Worm (Caenorhabditis elegans) whole organism, L2 larva: ENCODE measurements around the gene klp-3.

Experiments
- C34F6.9 ChIP-seq: fragments of 150-350 bp; optimal IDR thresholded peaks from 2 replicates; lab custom pipeline; 2014; ENCODE audit warnings: missing biosample characterization, missing genetic modification characterization
- F13H6.1 ChIP-seq: sonication (generic microtip); optimal IDR thresholded peaks from 2 replicates; lab custom pipeline; 2016; ENCODE audit warnings: missing genetic modification characterization, missing compliant biosample characterization
- R02D3.7 ChIP-seq: fragments of 150-350 bp; optimal IDR thresholded peaks from 2 replicates; lab custom pipeline; 2014; ENCODE audit warnings: missing biosample characterization, missing genetic modification characterization
- Y55F3AM.14 ChIP-seq: fragments of 200-800 bp; sonication (Bioruptor generic); optimal IDR thresholded peaks from 2 replicates; lab custom pipeline; 2018; ENCODE audit warnings: mild to moderate bottlenecking, missing genetic modification characterization, missing compliant biosample characterization
- ZK546.5 ChIP-seq: sonication (generic microtip); optimal IDR thresholded peaks from 2 replicates; lab custom pipeline; 2017; ENCODE audit warnings: missing biosample characterization, missing genetic modification characterization
- alr-1 ChIP-seq: fragments of 150-350 bp; optimal IDR thresholded peaks from 2 replicates; lab custom pipeline; 2014; ENCODE audit warnings: missing biosample characterization, missing genetic modification characterization
- ama-1 ChIP-seq: fragments of 150-350 bp; optimal IDR thresholded peaks from 2 replicates; lab custom pipeline; 2018; ENCODE audit warnings: inconsistent platforms
- blmp-1 ChIP-seq: sonication (generic microtip); optimal IDR thresholded peaks from 2 replicates; lab custom pipeline; 2017; ENCODE audit warnings: missing genetic modification characterization, mild to moderate bottlenecking, missing compliant biosample characterization, antibody characterized with exemption, moderate library complexity; ENCODE audit not compliant: insufficient read depth
- ceh-16 ChIP-seq: fragments of 150-350 bp; optimal IDR thresholded peaks from 2 replicates; lab custom pipeline; 2014; ENCODE audit warnings: missing biosample characterization, missing genetic modification characterization
- ceh-82 ChIP-seq: fragments of 150-350 bp; optimal IDR thresholded peaks from 2 replicates; lab custom pipeline; 2014; ENCODE audit warnings: missing biosample characterization, missing genetic modification characterization
- dmd-4 ChIP-seq: sonication (generic microtip); optimal IDR thresholded peaks from 2 replicates; lab custom pipeline; 2017; ENCODE audit warnings: missing biosample characterization, missing genetic modification characterization
- elt-1 ChIP-seq: fragments of 150-350 bp; optimal IDR thresholded peaks from 2 replicates; lab custom pipeline; 2014; ENCODE audit warnings: missing biosample characterization, missing genetic modification characterization
- elt-3 ChIP-seq: sonication (generic microtip); optimal IDR thresholded peaks from 2 replicates; lab custom pipeline; 2017; ENCODE audit warnings: missing biosample characterization, missing genetic modification characterization
- fos-1 ChIP-seq: fragments of 150-350 bp; optimal IDR thresholded peaks from 2 replicates; lab custom pipeline; 2014; ENCODE audit warnings: missing biosample characterization, missing genetic modification characterization
- gmeb-1 ChIP-seq: fragments of 150-350 bp; optimal IDR thresholded peaks from 2 replicates; lab custom pipeline; 2014; ENCODE audit warnings: missing biosample characterization, missing genetic modification characterization
- lin-11 ChIP-seq: fragments of 150-350 bp; sonication (generic microtip); optimal IDR thresholded peaks from 2 replicates; lab custom pipeline; 2014; ENCODE audit warnings: missing biosample characterization, missing genetic modification characterization, inconsistent platforms, mixed read lengths
- lin-13 ChIP-seq: fragments of 150-350 bp; optimal IDR thresholded peaks from 2 replicates; lab custom pipeline; 2014; ENCODE audit warnings: missing biosample characterization, missing genetic modification reagents, missing genetic modification characterization
- lin-39 ChIP-seq: fragments of 150-350 bp; optimal IDR thresholded peaks from 2 replicates; lab custom pipeline; 2014; ENCODE audit warnings: missing biosample characterization, missing genetic modification reagents, missing genetic modification characterization
- mbf-1 ChIP-seq: sonication (generic microtip); optimal IDR thresholded peaks from 2 replicates; lab custom pipeline; 2017; ENCODE audit warnings: missing biosample characterization, missing genetic modification characterization
- mdl-1 ChIP-seq, 2 experiments: fragments of 150-350 bp in 1 of 2; sonication (generic microtip) in 1 of 2; optimal IDR thresholded peaks; 2 replicates each; lab custom pipeline; 2017; ENCODE audit warnings: missing biosample characterization in 2 of 2, missing genetic modification characterization in 2 of 2
- nhr-12 ChIP-seq: fragments of 150-350 bp; optimal IDR thresholded peaks from 2 replicates; lab custom pipeline; 2014; ENCODE audit warnings: missing biosample characterization, missing genetic modification characterization
- nhr-129 ChIP-seq: fragments of 150-350 bp; optimal IDR thresholded peaks from 2 replicates; lab custom pipeline; 2014; ENCODE audit warnings: missing biosample characterization, missing genetic modification characterization
- nhr-21 ChIP-seq: fragments of 150-350 bp; optimal IDR thresholded peaks from 2 replicates; lab custom pipeline; 2014; ENCODE audit warnings: missing biosample characterization, missing genetic modification characterization
- nhr-25 ChIP-seq: fragments of 150-350 bp; sonication (generic microtip); optimal IDR thresholded peaks from 3 replicates; lab custom pipeline; 2014; ENCODE audit warnings: missing biosample characterization, missing genetic modification characterization
- nhr-77 ChIP-seq: fragments of 150-350 bp; optimal IDR thresholded peaks from 2 replicates; lab custom pipeline; 2014; ENCODE audit warnings: missing biosample characterization, missing genetic modification characterization
- sem-4 ChIP-seq: fragments of 150-350 bp; optimal IDR thresholded peaks from 2 replicates; lab custom pipeline; 2014; ENCODE audit warnings: missing biosample characterization, missing genetic modification reagents, missing genetic modification characterization
- skn-1 ChIP-seq: sonication (generic microtip); optimal IDR thresholded peaks from 2 replicates; lab custom pipeline; 2017; ENCODE audit warnings: missing biosample characterization, missing genetic modification characterization
- sma-9 ChIP-seq, 2 experiments: fragments of 150-350 bp in 1 of 2; sonication (generic microtip) in 1 of 2; optimal IDR thresholded peaks; 2 replicates each; lab custom pipeline; 2014 to 2016; ENCODE audit warnings: missing genetic modification characterization in 2 of 2, mild to moderate bottlenecking in 1 of 2, missing biosample characterization in 1 of 2, missing compliant biosample characterization in 1 of 2, missing genetic modification reagents in 1 of 2, moderate library complexity in 1 of 2
- unc-55 ChIP-seq: fragments of 150-350 bp; sonication (generic microtip); optimal IDR thresholded peaks from 3 replicates; lab custom pipeline; 2014; ENCODE audit warnings: missing biosample characterization, missing genetic modification reagents, missing genetic modification characterization
- unc-62 ChIP-seq: fragments of 150-350 bp; optimal IDR thresholded peaks from 2 replicates; lab custom pipeline; 2014; ENCODE audit warnings: missing biosample characterization, missing genetic modification reagents, missing genetic modification characterization
- zag-1 ChIP-seq: fragments of 150-350 bp; optimal IDR thresholded peaks from 2 replicates; lab custom pipeline; 2014; ENCODE audit warnings: missing biosample characterization, missing genetic modification characterization
- ztf-11 ChIP-seq: sonication (generic microtip); optimal IDR thresholded peaks from 2 replicates; lab custom pipeline; 2017; ENCODE audit warnings: missing biosample characterization, missing genetic modification characterization
- ztf-4 ChIP-seq: fragments of 150-350 bp; optimal IDR thresholded peaks from 2 replicates; lab custom pipeline; 2014; ENCODE audit warnings: missing biosample characterization, missing genetic modification characterization

klp-3 gene

ce11 chrII:7817580-7817979 is 24.6 kb upstream of the klp-3 start:
- TF ChIP-seq lin-13 (GFP tag; lab: Kevin White, UChicago) (no peak), zag-1 (tag; lab: Kevin White, UChicago) (no peak), gmeb-1 (tag; lab: Kevin White, UChicago) (no peak), nhr-25 (no peak), R02D3.7 (tag; lab: Kevin White, UChicago) (no peak), lin-39 (tag; lab: Kevin White, UChicago) (no peak), elt-3 (tag; lab: Kevin White, UChicago) (no peak), unc-55 (GFP tag; lab: Kevin White, UChicago) (no peak), ZK546.5 (tag; lab: Kevin White, UChicago) (no peak), unc-62 (no peak)
- TF ChIP-seq, all 48 proteins: peak for 0

ce11 chrII:7819359-7819758 is 22.8 kb upstream of the klp-3 start:
- TF ChIP-seq C34F6.9 (tag; lab: Kevin White, UChicago) (no peak), ceh-16 (tag; lab: Kevin White, UChicago) (no peak), nhr-12 (tag; lab: Kevin White, UChicago) (no peak), sma-9 (GFP tag; optimal IDR thresholded peaks at IDR 0.05; lab: Kevin White, UChicago) (no peak), sma-9 (tag; optimal IDR thresholded peaks at IDR 0.05; lab: Kevin White, UChicago) (no peak), mdl-1 (tag; optimal IDR thresholded peaks at IDR 0.05; lab: Kevin White, UChicago) (no peak), ZK546.5 (tag; lab: Kevin White, UChicago) (no peak), R02D3.7 (tag; lab: Kevin White, UChicago) (no peak), zag-1 (tag; lab: Kevin White, UChicago) (no peak), Y55F3AM.14 (GFP tag; lab: Kevin White, UChicago) (no peak), alr-1 (no peak), elt-1 (tag; lab: Kevin White, UChicago) (no peak), nhr-21 (tag; lab: Kevin White, UChicago) (no peak)

DNA sequence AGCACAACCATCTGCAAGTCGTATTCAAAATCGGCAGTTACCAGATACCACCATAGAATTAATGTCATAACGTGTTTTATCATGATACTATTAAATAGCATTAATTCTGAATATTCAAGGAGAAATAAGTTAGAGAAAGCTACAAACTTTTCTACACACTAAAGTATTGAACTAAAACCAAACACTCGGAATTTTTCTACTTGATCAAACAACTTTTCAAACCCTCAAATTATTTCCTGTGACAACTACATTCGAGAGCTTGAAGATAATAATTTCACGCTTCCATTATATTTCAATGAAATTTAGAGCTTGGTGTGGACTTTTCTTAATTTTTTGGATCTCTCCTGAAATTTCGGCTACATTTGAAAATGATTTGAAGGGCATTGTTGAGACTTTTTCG is 19.7 kb upstream of the klp-3 start, which contains the start of gene irld-47:
irld-47 (minus strand) TSS at position 101 of the 400 bp plus-strand sequence.
- no peak for TF ChIP-seq lin-39 (tag; lab: Kevin White, UChicago)
- TF ChIP-seq unc-62, result no peak
- TF ChIP-seq blmp-1, result no peak
- no peak for TF ChIP-seq F13H6.1 (tag; lab: Kevin White, UChicago)
- TF ChIP-seq nhr-129 (tag; lab: Kevin White, UChicago), result no peak
- no peak for TF ChIP-seq dmd-4 (tag; lab: Kevin White, UChicago)
- no peak for TF ChIP-seq fos-1
- TF ChIP-seq ceh-82 (tag; lab: Kevin White, UChicago), result no peak
- TF ChIP-seq ZK546.5 (tag; lab: Kevin White, UChicago), result no peak
- TF ChIP-seq nhr-77 (tag; lab: Kevin White, UChicago), result no peak
- no peak for TF ChIP-seq Y55F3AM.14 (GFP tag; lab: Kevin White, UChicago)
- TF ChIP-seq ztf-11, result no peak
- TF ChIP-seq mdl-1 (tag; optimal IDR thresholded peaks at IDR 0.05; lab: Kevin White, UChicago), result no peak
- no peak for TF ChIP-seq skn-1

DNA sequence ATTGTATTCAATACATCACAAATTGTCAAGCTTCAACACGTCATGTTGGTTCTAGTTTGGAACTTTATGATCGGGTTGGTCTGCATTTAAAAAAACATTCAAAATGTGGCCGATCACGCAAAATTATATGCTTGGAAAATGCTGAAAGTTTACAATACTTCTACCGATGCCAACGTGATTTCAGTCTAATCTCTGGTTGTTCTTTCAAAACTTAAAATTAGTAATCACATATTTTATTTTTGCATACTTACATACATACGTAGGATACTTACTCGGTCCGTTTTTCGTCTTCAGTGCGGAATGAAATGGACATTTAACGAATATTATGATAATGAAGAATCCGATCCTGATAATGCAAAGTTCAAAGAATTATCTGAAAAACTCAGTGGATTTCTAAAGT is 17.0 kb upstream of the klp-3 start, which contains the start of gene srw-62:
srw-62 (plus strand) TSS at position 301 of the 400 bp plus-strand sequence.
- TF ChIP-seq ztf-4 (tag; lab: Kevin White, UChicago), result no peak
- no peak for TF ChIP-seq sma-9 (GFP tag; optimal IDR thresholded peaks at IDR 0.05; lab: Kevin White, UChicago)
- TF ChIP-seq sma-9 (tag; optimal IDR thresholded peaks at IDR 0.05; lab: Kevin White, UChicago), result no peak
- TF ChIP-seq nhr-77 (tag; lab: Kevin White, UChicago), result no peak
- TF ChIP-seq blmp-1, result no peak
- no peak for TF ChIP-seq sem-4 (tag; lab: Kevin White, UChicago)
- TF ChIP-seq nhr-25, result no peak
- TF ChIP-seq skn-1, result no peak
- no peak for TF ChIP-seq gmeb-1 (tag; lab: Kevin White, UChicago)
- TF ChIP-seq fos-1, result no peak
- TF ChIP-seq R02D3.7 (tag; lab: Kevin White, UChicago), result no peak
- TF ChIP-seq mbf-1, result no peak
- TF ChIP-seq ztf-11, result no peak
- TF ChIP-seq nhr-129 (tag; lab: Kevin White, UChicago), result no peak
- TF ChIP-seq, all 48 proteins: peak for 0

DNA sequence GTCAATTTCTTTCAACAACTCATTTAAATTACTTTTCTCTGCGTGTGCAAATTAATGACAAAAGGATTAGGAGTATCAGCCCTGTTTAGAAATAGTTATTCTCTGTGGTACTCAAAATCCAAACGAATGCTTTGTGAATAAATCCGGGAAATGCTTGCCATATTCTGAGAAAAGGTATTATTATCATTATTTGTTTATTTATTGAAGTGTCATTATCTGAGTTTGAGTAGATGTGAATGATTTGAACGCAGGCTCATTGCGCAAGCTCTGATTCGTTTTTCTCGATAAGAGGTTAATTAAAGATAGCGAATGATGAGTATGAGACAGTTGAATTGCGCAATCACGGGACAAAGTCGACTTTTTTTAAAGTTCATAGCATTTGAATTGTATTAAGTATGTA is 14.3 kb upstream of the klp-3 start:
- TF ChIP-seq ama-1 (lab: Kevin White, UChicago), result no peak
- TF ChIP-seq nhr-77 (tag; lab: Kevin White, UChicago), result no peak
- no peak for TF ChIP-seq lin-11
